Worm (Caenorhabditis elegans) whole organism, L1 larva: ENCODE measurements around the gene F23A7.4.

ENCODE experiments used
- C04F5.9 ChIP-seq: sonication (generic microtip); optimal IDR thresholded peaks from 2 replicates; lab custom pipeline; 2016; ENCODE audit warnings: missing genetic modification characterization, missing compliant biosample characterization
- C16A3.4 ChIP-seq: fragments of 150-350 bp; optimal IDR thresholded peaks from 2 replicates; lab custom pipeline; 2014; ENCODE audit warnings: missing biosample characterization, missing genetic modification characterization
- C34B4.2 ChIP-seq: sonication (generic microtip); optimal IDR thresholded peaks from 2 replicates; lab custom pipeline; 2017; ENCODE audit warnings: mild to moderate bottlenecking, missing genetic modification characterization, missing compliant biosample characterization
- F16B12.6 ChIP-seq: fragments of 150-350 bp; optimal IDR thresholded peaks from 2 replicates; lab custom pipeline; 2014; ENCODE audit warnings: missing biosample characterization, missing genetic modification characterization
- aha-1 ChIP-seq: fragments of 150-350 bp; optimal IDR thresholded peaks from 2 replicates; lab custom pipeline; 2014; ENCODE audit warnings: missing biosample characterization, missing genetic modification characterization
- alr-1 ChIP-seq: fragments of 200-800 bp; sonication (Bioruptor generic); optimal IDR thresholded peaks from 2 replicates; lab custom pipeline; 2018; ENCODE audit warnings: borderline replicate concordance, mild to moderate bottlenecking, missing genetic modification characterization, missing compliant biosample characterization
- aly-2 ChIP-seq: fragments of 150-350 bp; optimal IDR thresholded peaks from 2 replicates; lab custom pipeline; 2014; ENCODE audit warnings: missing biosample characterization, missing genetic modification characterization
- ama-1 ChIP-seq: fragments of 150-350 bp; optimal IDR thresholded peaks from 2 replicates; lab custom pipeline; 2014
- blmp-1 ChIP-seq: fragments of 150-350 bp; optimal IDR thresholded peaks from 2 replicates; lab custom pipeline; 2014; ENCODE audit warnings: missing biosample characterization, missing genetic modification characterization
- ceh-82 ChIP-seq, 3 experiments: fragments of 150-350 bp in 1 of 3; sonication (generic microtip) in 2 of 3; optimal IDR thresholded peaks; 2 replicates each; lab custom pipeline; 2014 to 2017; ENCODE audit warnings: missing biosample characterization in 3 of 3, missing genetic modification characterization in 3 of 3
- ceh-88 ChIP-seq: fragments of 200-800 bp; sonication (Bioruptor generic); IDR thresholded peaks from 2 replicates; pipeline ENCODE4 v1.3.6; 2022; ENCODE audit warnings: missing genetic modification characterization, missing compliant biosample characterization
- ceh-90 ChIP-seq: sonication (generic microtip); optimal IDR thresholded peaks from 2 replicates; lab custom pipeline; 2016; ENCODE audit warnings: missing genetic modification characterization, missing compliant biosample characterization
- dpl-1 ChIP-seq, 3 experiments: fragments of 150-350 bp in 2 of 3; sonication (generic microtip) in 1 of 3; optimal IDR thresholded peaks; 2 replicates each; lab custom pipeline; 2014 to 2017; ENCODE audit warnings: missing biosample characterization in 3 of 3, missing genetic modification characterization in 3 of 3, missing genetic modification reagents in 3 of 3
- efl-3 ChIP-seq: fragments of 200-800 bp; sonication (Bioruptor generic); optimal IDR thresholded peaks from 2 replicates; lab custom pipeline; 2018; ENCODE audit warnings: mild to moderate bottlenecking, missing genetic modification characterization, missing compliant biosample characterization
- egl-13 ChIP-seq: sonication (generic microtip); optimal IDR thresholded peaks from 2 replicates; lab custom pipeline; 2016; ENCODE audit warnings: missing genotype, missing genetic modification reagents, missing genetic modification characterization, missing compliant biosample characterization
- ets-5 ChIP-seq: fragments of 200-800 bp; sonication (Bioruptor generic); IDR thresholded peaks from 2 replicates; pipeline ENCODE4 v1.3.6; 2022; ENCODE audit warnings: missing genetic modification characterization, missing compliant biosample characterization
- fkh-4 ChIP-seq: sonication (generic microtip); optimal IDR thresholded peaks from 2 replicates; lab custom pipeline; 2016; ENCODE audit warnings: missing compliant biosample characterization, missing genetic modification characterization, borderline replicate concordance
- fkh-8 ChIP-seq: sonication (generic microtip); optimal IDR thresholded peaks from 2 replicates; lab custom pipeline; 2016; ENCODE audit warnings: mild to moderate bottlenecking, missing genetic modification characterization, missing compliant biosample characterization
- fos-1 ChIP-seq: fragments of 150-350 bp; optimal IDR thresholded peaks from 2 replicates; lab custom pipeline; 2014; ENCODE audit warnings: missing biosample characterization, missing genetic modification characterization
- grh-1 ChIP-seq: fragments of 200-800 bp; sonication (Bioruptor generic); IDR thresholded peaks from 2 replicates; pipeline ENCODE4 v1.3.6; 2022; ENCODE audit warnings: missing genetic modification reagents, missing genetic modification characterization, missing compliant biosample characterization
- hlh-4 ChIP-seq: sonication (generic microtip); optimal IDR thresholded peaks from 2 replicates; lab custom pipeline; 2016; ENCODE audit warnings: mild to moderate bottlenecking, missing genetic modification characterization, missing compliant biosample characterization
- hpl-2 ChIP-seq: fragments of 150-350 bp; optimal IDR thresholded peaks from 2 replicates; lab custom pipeline; 2014; ENCODE audit warnings: missing biosample characterization, missing genetic modification reagents, missing genetic modification characterization
- irx-1 ChIP-seq: sonication (generic microtip); optimal IDR thresholded peaks from 2 replicates; lab custom pipeline; 2016; ENCODE audit warnings: missing genetic modification characterization, missing compliant biosample characterization
- jun-1 ChIP-seq: fragments of 150-350 bp; optimal IDR thresholded peaks from 2 replicates; lab custom pipeline; 2014; ENCODE audit warnings: missing biosample characterization, missing genetic modification reagents, missing genetic modification characterization
- lin-13 ChIP-seq: fragments of 150-350 bp; optimal IDR thresholded peaks from 2 replicates; lab custom pipeline; 2014; ENCODE audit warnings: missing biosample characterization, missing genetic modification reagents, missing genetic modification characterization
- lin-14 ChIP-seq: fragments of 200-800 bp; sonication (Bioruptor generic); optimal IDR thresholded peaks from 2 replicates; lab custom pipeline; 2018; ENCODE audit warnings: mild to moderate bottlenecking, missing genetic modification characterization, moderate library complexity, missing compliant biosample characterization
- lin-39 ChIP-seq: fragments of 150-350 bp; optimal IDR thresholded peaks from 2 replicates; lab custom pipeline; 2014; ENCODE audit warnings: missing biosample characterization, missing genetic modification reagents, missing genetic modification characterization
- lir-3 ChIP-seq: sonication (generic microtip); optimal IDR thresholded peaks from 2 replicates; lab custom pipeline; 2016; ENCODE audit warnings: mild to moderate bottlenecking, missing genetic modification characterization, moderate library complexity, missing compliant biosample characterization; ENCODE audit not compliant: poor library complexity
- lsy-2 ChIP-seq, 2 experiments: fragments of 150-350 bp; optimal IDR thresholded peaks; 2 replicates each; lab custom pipeline; 2014; ENCODE audit warnings: missing biosample characterization in 2 of 2, missing genetic modification characterization in 2 of 2
- mdl-1 ChIP-seq, 2 experiments: fragments of 150-350 bp; optimal IDR thresholded peaks; 2 replicates each; lab custom pipeline; 2014 to 2017; ENCODE audit warnings: missing biosample characterization in 2 of 2, missing genetic modification characterization in 2 of 2, inconsistent platforms in 1 of 2
- mep-1 ChIP-seq: fragments of 150-350 bp; optimal IDR thresholded peaks from 2 replicates; lab custom pipeline; 2014; ENCODE audit warnings: missing biosample characterization, missing genetic modification characterization
- nhr-12 ChIP-seq: sonication (generic microtip); optimal IDR thresholded peaks from 2 replicates; lab custom pipeline; 2017; ENCODE audit warnings: missing biosample characterization, missing genetic modification characterization
- nhr-237 ChIP-seq: fragments of 150-350 bp; optimal IDR thresholded peaks from 2 replicates; lab custom pipeline; 2014; ENCODE audit warnings: missing biosample characterization, missing genetic modification characterization
- nhr-28 ChIP-seq: fragments of 150-350 bp; optimal IDR thresholded peaks from 2 replicates; lab custom pipeline; 2014; ENCODE audit warnings: missing biosample characterization, missing genetic modification characterization
- nhr-71 ChIP-seq: sonication (generic microtip); optimal IDR thresholded peaks from 2 replicates; lab custom pipeline; 2016; ENCODE audit warnings: mild to moderate bottlenecking, missing genetic modification characterization, moderate library complexity, missing compliant biosample characterization
- nhr-76 ChIP-seq: sonication (generic microtip); optimal IDR thresholded peaks from 2 replicates; lab custom pipeline; 2017; ENCODE audit warnings: missing biosample characterization, missing genetic modification characterization
- nhr-77 ChIP-seq: fragments of 150-350 bp; optimal IDR thresholded peaks from 2 replicates; lab custom pipeline; 2014; ENCODE audit warnings: missing biosample characterization, missing genetic modification characterization
- nhr-84 ChIP-seq: sonication (generic microtip); optimal IDR thresholded peaks from 2 replicates; lab custom pipeline; 2017; ENCODE audit warnings: missing biosample characterization, missing genetic modification characterization
- nhr-85 ChIP-seq: sonication (generic microtip); peaks from one replicate; lab custom pipeline; 2016; ENCODE audit warnings: missing genetic modification characterization, inconsistent platforms, missing compliant biosample characterization
- nhr-90 ChIP-seq: sonication (generic microtip); optimal IDR thresholded peaks from 2 replicates; lab custom pipeline; 2016; ENCODE audit warnings: mild to moderate bottlenecking, missing genetic modification characterization, missing compliant biosample characterization; ENCODE audit not compliant: poor library complexity
- pag-3 ChIP-seq: sonication (generic microtip); optimal IDR thresholded peaks from 2 replicates; lab custom pipeline; 2017; ENCODE audit warnings: missing genetic modification characterization, mild to moderate bottlenecking, missing compliant biosample characterization, antibody characterized with exemption, borderline replicate concordance; ENCODE audit not compliant: insufficient read depth
- pax-3 ChIP-seq: fragments of 200-800 bp; sonication (Bioruptor generic); optimal IDR thresholded peaks from 2 replicates; lab custom pipeline; 2018; ENCODE audit warnings: mild to moderate bottlenecking, missing genetic modification characterization, moderate library complexity, missing compliant biosample characterization
- pqm-1 ChIP-seq: sonication (generic microtip); optimal IDR thresholded peaks from 3 replicates; lab custom pipeline; 2017; ENCODE audit warnings: missing biosample characterization, missing genetic modification characterization
- rnt-1 ChIP-seq: sonication (generic microtip); optimal IDR thresholded peaks from 2 replicates; lab custom pipeline; 2016; ENCODE audit warnings: mild to moderate bottlenecking, missing genetic modification characterization, moderate library complexity, missing compliant biosample characterization
- skn-1 ChIP-seq: fragments of 150-350 bp; optimal IDR thresholded peaks from 2 replicates; lab custom pipeline; 2014; ENCODE audit warnings: missing biosample characterization, missing genetic modification characterization
- snpc-4 ChIP-seq: fragments of 150-350 bp; optimal IDR thresholded peaks from 2 replicates; lab custom pipeline; 2014; ENCODE audit warnings: missing biosample characterization, missing genetic modification characterization
- sox-4 ChIP-seq: sonication (generic microtip); optimal IDR thresholded peaks from 2 replicates; lab custom pipeline; 2016; ENCODE audit warnings: missing genetic modification characterization, missing compliant biosample characterization
- tbx-2 ChIP-seq: sonication (generic microtip); optimal IDR thresholded peaks from 2 replicates; lab custom pipeline; 2016; ENCODE audit warnings: missing genetic modification characterization, missing compliant biosample characterization
- tlp-1 ChIP-seq: fragments of 150-350 bp; optimal IDR thresholded peaks from 2 replicates; lab custom pipeline; 2014; ENCODE audit warnings: missing biosample characterization, missing genetic modification characterization
- unc-130 ChIP-seq: fragments of 150-350 bp; optimal IDR thresholded peaks from 2 replicates; lab custom pipeline; 2017; ENCODE audit warnings: missing biosample characterization, missing genetic modification characterization, inconsistent platforms
- unc-30 ChIP-seq: sonication (generic microtip); optimal IDR thresholded peaks from 2 replicates; lab custom pipeline; 2017; ENCODE audit warnings: missing biosample characterization, missing genetic modification characterization
- unc-86 ChIP-seq: sonication (generic microtip); optimal IDR thresholded peaks from 2 replicates; lab custom pipeline; 2016; ENCODE audit warnings: missing genetic modification characterization, missing compliant biosample characterization
- zip-4 ChIP-seq: fragments of 200-800 bp; sonication (Bioruptor generic); optimal IDR thresholded peaks from 2 replicates; lab custom pipeline; 2018; ENCODE audit warnings: mild to moderate bottlenecking, missing genetic modification characterization, moderate library complexity, missing compliant biosample characterization
- ztf-11 ChIP-seq, 2 experiments: sonication (generic microtip); optimal IDR thresholded peaks; 2 replicates each; lab custom pipeline; 2016 to 2017; ENCODE audit warnings: missing genetic modification characterization in 2 of 2, missing biosample characterization in 1 of 2, missing compliant biosample characterization in 1 of 2

The F23A7.4 gene

DNA sequence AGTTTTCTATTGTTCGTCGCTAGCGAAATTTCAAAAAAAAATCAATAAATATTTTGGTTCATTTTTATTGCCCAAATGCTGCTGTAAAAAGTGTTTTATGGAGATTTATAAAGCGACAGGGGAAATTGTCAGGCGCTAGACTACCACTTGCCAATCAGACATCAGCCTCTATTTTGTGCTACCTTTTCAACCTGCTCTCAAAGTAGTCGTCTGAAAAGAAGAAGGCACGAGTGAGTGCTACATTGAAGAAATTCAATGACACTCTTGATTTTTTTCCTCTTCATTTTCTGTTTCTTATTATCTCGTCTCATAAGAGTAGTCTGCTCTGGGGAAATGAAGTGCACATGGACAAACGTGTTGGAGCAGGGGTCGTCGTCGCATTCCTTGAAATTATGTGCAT, 6.5 kb upstream of the F23A7.4 start:
- peak; percentile 80 for TF ChIP-seq lin-14 (GFP tag; lab: Kevin White, UChicago)
- peak; percentile 43 for TF ChIP-seq zip-4
- TF ChIP-seq nhr-76 (tag; lab: Kevin White, UChicago) = no peak
- peak; percentile 79 for TF ChIP-seq lin-39
- TF ChIP-seq rnt-1 (tag; lab: Kevin White, UChicago) = peak; percentile 37
- TF ChIP-seq hlh-4 (tag; lab: Kevin White, UChicago) = no peak
- peak; percentile 37 for TF ChIP-seq efl-3 (GFP tag; lab: Kevin White, UChicago)
- no peak for TF ChIP-seq nhr-84 (tag; lab: Kevin White, UChicago)
- peak; percentile 45 for TF ChIP-seq fos-1 (tag; lab: Kevin White, UChicago)
- TF ChIP-seq ceh-90 (tag; lab: Kevin White, UChicago) = peak; percentile 14
- TF ChIP-seq blmp-1 (tag; lab: Kevin White, UChicago) = peak; percentile 33
- peak; percentile 80 for TF ChIP-seq nhr-90 (tag; lab: Kevin White, UChicago)
- no peak for TF ChIP-seq pqm-1 (tag; lab: Kevin White, UChicago)
- TF ChIP-seq C04F5.9 (tag; lab: Kevin White, UChicago) = peak; percentile 30
- no peak for TF ChIP-seq nhr-28
- TF ChIP-seq lin-13 (GFP tag; lab: Kevin White, UChicago) = peak; percentile 32
- TF ChIP-seq C34B4.2 = no peak
- no peak for TF ChIP-seq aha-1 (tag; lab: Kevin White, UChicago)
- TF ChIP-seq nhr-237 (tag; lab: Kevin White, UChicago) = peak; percentile 68
- peak; percentile 75 for TF ChIP-seq tbx-2 (tag; lab: Kevin White, UChicago)
- no peak for TF ChIP-seq nhr-12 (tag; lab: Kevin White, UChicago)
- peak; percentile 79 for TF ChIP-seq fkh-8
- TF ChIP-seq ztf-11 (tag; optimal IDR thresholded peaks at IDR 0.05; lab: Kevin White, UChicago) = peak in 1 of 2 experiments; percentile 25
- peak; percentile 46 for TF ChIP-seq pax-3 (tag; lab: Kevin White, UChicago)
- TF ChIP-seq alr-1 (tag; lab: Kevin White, UChicago) = no peak
- peak; percentile 55 for TF ChIP-seq ceh-88
- no peak for TF ChIP-seq tlp-1 (tag; lab: Kevin White, UChicago)
- TF ChIP-seq irx-1 (tag; lab: Kevin White, UChicago) = peak; percentile 83
- peak; percentile 64 for TF ChIP-seq egl-13 (tag; lab: Kevin White, UChicago)
- peak; percentile 6 for TF ChIP-seq aly-2
- TF ChIP-seq unc-86 = peak; percentile 57
- TF ChIP-seq nhr-71 = peak; percentile 81
- no peak for TF ChIP-seq ama-1
- no peak for TF ChIP-seq unc-30 (tag; lab: Kevin White, UChicago)
- TF ChIP-seq ets-5 (GFP tag; lab: Robert Waterston, UW) = no peak
- TF ChIP-seq grh-1 = no peak
- peak in 1 of 2 experiments; percentile 36 for TF ChIP-seq mdl-1 (tag; optimal IDR thresholded peaks at IDR 0.05; lab: Kevin White, UChicago)
- TF ChIP-seq sox-4 (tag; lab: Kevin White, UChicago) = peak; percentile 82
- TF ChIP-seq nhr-77 (tag; lab: Kevin White, UChicago) = peak; percentile 65
- peak; percentile 3 for TF ChIP-seq fkh-4 (tag; lab: Kevin White, UChicago)
- TF ChIP-seq C16A3.4 (tag; lab: Kevin White, UChicago) = peak; percentile 81
- TF ChIP-seq ceh-82 (tag; optimal IDR thresholded peaks at IDR 0.05; lab: Kevin White, UChicago) = peak; percentile 60 to 83 (median 76)
- TF ChIP-seq pag-3 (tag; lab: Kevin White, UChicago) = no peak
- peak; percentile 55 to 80 for TF ChIP-seq lsy-2 (tag; optimal IDR thresholded peaks at IDR 0.05; lab: Kevin White, UChicago)
- peak; percentile 71 for TF ChIP-seq skn-1 (tag; lab: Kevin White, UChicago)
- peak; percentile 77 for TF ChIP-seq nhr-85 (tag; lab: Kevin White, UChicago)
- peak; percentile 74 for TF ChIP-seq snpc-4 (tag; lab: Kevin White, UChicago)
- TF ChIP-seq dpl-1 (GFP tag; optimal IDR thresholded peaks at IDR 0.05; lab: Kevin White, UChicago) = peak in 2 of 3 experiments; percentile 1 to 37
- no peak for TF ChIP-seq unc-130
- TF ChIP-seq F16B12.6 (tag; lab: Kevin White, UChicago) = no peak
- peak; percentile 58 for TF ChIP-seq mep-1
- peak; percentile 80 for TF ChIP-seq hpl-2 (GFP tag; lab: Kevin White, UChicago)
- peak; percentile 76 for TF ChIP-seq jun-1 (tag; lab: Kevin White, UChicago)
- TF ChIP-seq lir-3 (tag; lab: Kevin White, UChicago) = no peak
